Fruit fly (Drosophila melanogaster) S2 (cell line): ENCODE data around the gene CG7213.

Source experiments
- CG8478 ChIP-seq: fragments of >200 bp; optimal IDR thresholded peaks from 2 replicates; lab custom pipeline; 2018
- CTCF ChIP-seq, 2 experiments: fragments of >200 bp; optimal IDR thresholded peaks; 2 replicates each; lab custom pipeline; 2018

dm6 chr3L:8191042-8191613 is 49.3 kb downstream of the CG7213 start, which contains the start of gene MED24:
- TF ChIP-seq CTCF (optimal IDR thresholded peaks at IDR 0.05; lab: Kevin White, UChicago): no peak
- no peak for TF ChIP-seq CG8478 (lab: Kevin White, UChicago)
